Fruit fly (Drosophila melanogaster) whole organism, embryonic: ENCODE data around the gene Sec13.
A peak's percentile ranks its signal among the peaks of the same experiment; 100 is the strongest.

Source experiments
- Awh ChIP-seq: fragments of 200-800 bp; sonication (Bioruptor generic); IDR thresholded peaks from 2 replicates; pipeline ENCODE4, ENCODE4 v1.3.6; 2022; ENCODE audit warnings: missing biosample characterization, missing genetic modification characterization
- CG10654 ChIP-seq: fragments of 200-800 bp; sonication (Bioruptor generic); optimal IDR thresholded peaks from 2 replicates; lab custom pipeline; 2016; ENCODE audit warnings: missing biosample characterization, missing genetic modification characterization
- CG11398 ChIP-seq: fragments of 200-800 bp; sonication (Bioruptor generic); optimal IDR thresholded peaks from 2 replicates; lab custom pipeline; 2016; ENCODE audit warnings: missing biosample characterization, missing genetic modification characterization
- CG11504 ChIP-seq: fragments of 200-800 bp; sonication (Bioruptor generic); optimal IDR thresholded peaks from 3 replicates; lab custom pipeline; 2019; ENCODE audit warnings: missing biosample characterization, mild to moderate bottlenecking, missing genetic modification characterization, moderate library complexity
- CG12769 ChIP-seq: fragments of 200-800 bp; sonication (Bioruptor generic); optimal IDR thresholded peaks from 2 replicates; lab custom pipeline; 2019; ENCODE audit warnings: missing biosample characterization, mild to moderate bottlenecking, missing genetic modification characterization, moderate library complexity
- CG14860 ChIP-seq: fragments of 200-800 bp; sonication (Bioruptor generic); IDR thresholded peaks from 3 replicates; pipeline ENCODE4 v1.3.6; 2022; ENCODE audit warnings: missing biosample characterization, missing genetic modification characterization; ENCODE audit not compliant: partially characterized antibody
- CG15011 ChIP-seq: fragments of 200-800 bp; sonication (Bioruptor generic); optimal IDR thresholded peaks from 3 replicates; lab custom pipeline; 2018; ENCODE audit warnings: missing biosample characterization, mild to moderate bottlenecking, missing genetic modification characterization
- CG15601 ChIP-seq: fragments of 200-800 bp; sonication (Bioruptor generic); optimal IDR thresholded peaks from 3 replicates; lab custom pipeline; 2019; ENCODE audit warnings: missing biosample characterization, mild to moderate bottlenecking, missing genetic modification characterization, moderate library complexity
- CG16815 ChIP-seq: fragments of 200-800 bp; sonication (Bioruptor generic); optimal IDR thresholded peaks from 3 replicates; lab custom pipeline; 2017; ENCODE audit warnings: missing biosample characterization, mild to moderate bottlenecking, missing genetic modification characterization
- CG16863 ChIP-seq: fragments of 200-800 bp; sonication (Bioruptor generic); optimal IDR thresholded peaks from 3 replicates; lab custom pipeline; 2016; ENCODE audit warnings: missing biosample characterization, missing genetic modification characterization
- CG17186 ChIP-seq: fragments of 200-800 bp; sonication (Bioruptor generic); optimal IDR thresholded peaks from 3 replicates; lab custom pipeline; 2017; ENCODE audit warnings: missing biosample characterization, missing genetic modification reagents, missing genetic modification characterization
- CG17829 ChIP-seq: fragments of 200-800 bp; optimal IDR thresholded peaks from 2 replicates; lab custom pipeline; 2019; ENCODE audit warnings: missing biosample characterization, mild to moderate bottlenecking, missing genetic modification characterization, moderate library complexity
- CG18599 ChIP-seq: fragments of 200-800 bp; sonication (Bioruptor generic); optimal IDR thresholded peaks from 3 replicates; lab custom pipeline; 2017; ENCODE audit warnings: missing biosample characterization, missing genetic modification characterization, mild to moderate bottlenecking, moderate library complexity, missing genetic modification reagents
- CG2120 ChIP-seq: fragments of 200-800 bp; sonication (Bioruptor generic); optimal IDR thresholded peaks from 3 replicates; lab custom pipeline; 2016; ENCODE audit warnings: missing biosample characterization, missing genetic modification characterization
- CG3726 ChIP-seq: fragments of 200-800 bp; sonication (Bioruptor generic); IDR thresholded peaks from 3 replicates; pipeline ENCODE4, ENCODE4 v1.3.6; 2022; ENCODE audit warnings: missing biosample characterization, missing genetic modification characterization
- CG5245 ChIP-seq: fragments of 200-800 bp; sonication (Bioruptor generic); optimal IDR thresholded peaks from 3 replicates; lab custom pipeline; 2016; ENCODE audit warnings: missing biosample characterization, missing genetic modification characterization
- CG5953 ChIP-seq: fragments of 200-800 bp; sonication (Bioruptor generic); IDR thresholded peaks from 2 replicates; pipeline ENCODE4 v1.3.6; 2022; ENCODE audit warnings: missing biosample characterization, missing genetic modification characterization
- CG6254 ChIP-seq: fragments of 200-800 bp; sonication (Bioruptor generic); optimal IDR thresholded peaks from 3 replicates; lab custom pipeline; 2017; ENCODE audit warnings: mild to moderate bottlenecking, missing biosample characterization, missing genetic modification reagents, missing genetic modification characterization
- CG7372 ChIP-seq: fragments of 200-800 bp; sonication (Bioruptor generic); IDR thresholded peaks from 2 replicates; pipeline ENCODE4 v1.3.6; 2022; ENCODE audit warnings: missing biosample characterization, missing genetic modification characterization
- CG9437 ChIP-seq: fragments of 200-800 bp; sonication (Bioruptor generic); optimal IDR thresholded peaks from 2 replicates; lab custom pipeline; 2018; ENCODE audit warnings: missing biosample characterization, mild to moderate bottlenecking, missing genetic modification characterization
- Dfd ChIP-seq, 2 experiments: fragments of >200 bp; optimal IDR thresholded peaks; 2 replicates each; lab custom pipeline; 2017; ENCODE audit warnings: missing biosample characterization in 2 of 2, missing genetic modification characterization in 2 of 2
- Drgx ChIP-seq: fragments of 200-800 bp; sonication (Bioruptor generic); IDR thresholded peaks from 2 replicates; pipeline ENCODE4 v1.3.6; 2022; ENCODE audit warnings: missing biosample characterization, missing genetic modification characterization
- E2f2 ChIP-seq: fragments of 200-800 bp; sonication (Bioruptor generic); IDR thresholded peaks from 2 replicates; pipeline ENCODE4 v1.3.6; 2022; ENCODE audit warnings: missing biosample characterization, missing genetic modification characterization
- Elba2 ChIP-seq: fragments of 200-800 bp; sonication (Bioruptor generic); optimal IDR thresholded peaks from 3 replicates; lab custom pipeline; 2016; ENCODE audit warnings: missing biosample characterization, missing genetic modification characterization
- Fer3 ChIP-seq: fragments of 200-800 bp; sonication (Bioruptor generic); optimal IDR thresholded peaks from 2 replicates; lab custom pipeline; 2018; ENCODE audit warnings: missing biosample characterization, mild to moderate bottlenecking, missing genetic modification characterization, moderate library complexity
- H15 ChIP-seq: fragments of 200-800 bp; sonication (Bioruptor generic); IDR thresholded peaks from 3 replicates; pipeline ENCODE4 v1.3.6; 2022; ENCODE audit warnings: missing biosample characterization, missing genetic modification characterization
- HLH54F ChIP-seq: fragments of 200-800 bp; sonication (Bioruptor generic); optimal IDR thresholded peaks from 3 replicates; lab custom pipeline; 2016; ENCODE audit warnings: missing biosample characterization, missing genetic modification characterization
- Hr39 ChIP-seq: fragments of >200 bp; optimal IDR thresholded peaks from 2 replicates; lab custom pipeline; 2017
- Hsf ChIP-seq: fragments of 200-800 bp; sonication (Bioruptor generic); optimal IDR thresholded peaks from 3 replicates; lab custom pipeline; 2016; ENCODE audit warnings: missing biosample characterization, missing genetic modification characterization
- Trl ChIP-seq, 3 experiments: fragments of >200 bp in 2 of 3; fragments of 200-800 bp in 1 of 3; sonication (Bioruptor generic) in 1 of 3; optimal IDR thresholded peaks; 2 replicates in 1 of 3; 3 replicates in 2 of 3; lab custom pipeline; 2016 to 2017; ENCODE audit warnings: missing biosample characterization in 1 of 3, missing genetic modification characterization in 1 of 3
- YL-1 ChIP-seq: fragments of 200-800 bp; sonication (Bioruptor generic); optimal IDR thresholded peaks from 3 replicates; lab custom pipeline; 2017; ENCODE audit warnings: missing biosample characterization, mild to moderate bottlenecking, missing genetic modification characterization
- ac ChIP-seq: fragments of 200-800 bp; sonication (Bioruptor generic); optimal IDR thresholded peaks from 3 replicates; lab custom pipeline; 2017; ENCODE audit warnings: missing biosample characterization, mild to moderate bottlenecking, missing genetic modification characterization
- bowl ChIP-seq: fragments of 200-800 bp; sonication (Bioruptor generic); IDR thresholded peaks from 2 replicates; pipeline ENCODE4 v1.3.6; 2022; ENCODE audit warnings: missing biosample characterization, missing genetic modification characterization
- br ChIP-seq: fragments of >200 bp; optimal IDR thresholded peaks from 2 replicates; lab custom pipeline; 2017
- corto ChIP-seq: fragments of 200-800 bp; sonication (Bioruptor generic); optimal IDR thresholded peaks from 2 replicates; lab custom pipeline; 2016; ENCODE audit warnings: missing biosample characterization, mild to moderate bottlenecking, missing genetic modification characterization, moderate library complexity
- dimm ChIP-seq: fragments of 200-800 bp; sonication (Bioruptor generic); IDR thresholded peaks from 2 replicates; pipeline ENCODE4 v1.3.6; 2022; ENCODE audit warnings: missing biosample characterization, missing genetic modification characterization
- emc ChIP-seq: fragments of 200-800 bp; sonication (Bioruptor generic); optimal IDR thresholded peaks from 2 replicates; lab custom pipeline; 2016; ENCODE audit warnings: missing biosample characterization, missing genetic modification characterization
- grn ChIP-seq: fragments of 200-800 bp; sonication (Bioruptor generic); optimal IDR thresholded peaks from 3 replicates; lab custom pipeline; 2017; ENCODE audit warnings: missing biosample characterization, missing genetic modification characterization
- gro ChIP-seq: fragments of 200-800 bp; sonication (Bioruptor generic); optimal IDR thresholded peaks from 2 replicates; lab custom pipeline; 2016; ENCODE audit warnings: missing biosample characterization, missing genetic modification characterization
- hbn ChIP-seq: fragments of 200-800 bp; sonication (Bioruptor generic); IDR thresholded peaks from 2 replicates; pipeline ENCODE4 v1.3.6; 2022; ENCODE audit warnings: missing biosample characterization, missing genetic modification characterization; ENCODE audit not compliant: partially characterized antibody
- hkb ChIP-seq, 2 experiments: fragments of 200-800 bp in 1 of 2; fragments of >200 bp in 1 of 2; sonication (Bioruptor generic) in 1 of 2; IDR thresholded peaks in 1 of 2; optimal IDR thresholded peaks in 1 of 2; 2 replicates each; pipeline versions ENCODE4 v1.3.6 to Lab custom; 2017 to 2022; ENCODE audit warnings: missing biosample characterization in 1 of 2, missing genetic modification characterization in 1 of 2
- hth ChIP-seq: fragments of >200 bp; optimal IDR thresholded peaks from 2 replicates; lab custom pipeline; 2017; ENCODE audit warnings: inconsistent platforms
- org-1 ChIP-seq: fragments of 200-800 bp; sonication (Bioruptor generic); optimal IDR thresholded peaks from 2 replicates; lab custom pipeline; 2017; ENCODE audit warnings: missing biosample characterization, missing genetic modification characterization
- pzg ChIP-seq: fragments of 200-800 bp; sonication (Bioruptor generic); optimal IDR thresholded peaks from 3 replicates; lab custom pipeline; 2018; ENCODE audit warnings: missing biosample characterization, mild to moderate bottlenecking, missing genetic modification characterization, moderate library complexity
- scrt ChIP-seq: fragments of 200-800 bp; sonication (Bioruptor generic); optimal IDR thresholded peaks from 2 replicates; lab custom pipeline; 2018; ENCODE audit warnings: missing biosample characterization, mild to moderate bottlenecking, missing genetic modification characterization, moderate library complexity
- tll ChIP-seq, 2 experiments: fragments of 200-800 bp in 1 of 2; fragments of >200 bp in 1 of 2; sonication (Bioruptor generic) in 1 of 2; optimal IDR thresholded peaks; 2 replicates each; lab custom pipeline; 2017 to 2019; ENCODE audit warnings: missing biosample characterization in 2 of 2, missing genetic modification characterization in 2 of 2, mild to moderate bottlenecking in 1 of 2, moderate library complexity in 1 of 2
- trh ChIP-seq: fragments of 200-800 bp; sonication (Bioruptor generic); optimal IDR thresholded peaks from 2 replicates; lab custom pipeline; 2016; ENCODE audit warnings: missing biosample characterization, missing genetic modification characterization
- tup ChIP-seq: fragments of 200-800 bp; sonication (Bioruptor generic); optimal IDR thresholded peaks from 2 replicates; lab custom pipeline; 2016; ENCODE audit warnings: missing biosample characterization, mild to moderate bottlenecking, missing genetic modification characterization, moderate library complexity
- wek ChIP-seq: fragments of 200-800 bp; sonication (Bioruptor generic); optimal IDR thresholded peaks from 3 replicates; lab custom pipeline; 2018; ENCODE audit warnings: missing biosample characterization, mild to moderate bottlenecking, missing genetic modification characterization, moderate library complexity
- wor ChIP-seq: fragments of 200-800 bp; sonication (Bioruptor generic); IDR thresholded peaks from 2 replicates; pipeline ENCODE4 v1.3.6; 2022; ENCODE audit warnings: missing biosample characterization, missing genetic modification characterization
- z ChIP-seq: fragments of 200-800 bp; sonication (Bioruptor generic); IDR thresholded peaks from 3 replicates; pipeline ENCODE4 v1.3.6; 2022; ENCODE audit warnings: missing biosample characterization, missing genetic modification characterization

The Sec13 gene

DNA sequence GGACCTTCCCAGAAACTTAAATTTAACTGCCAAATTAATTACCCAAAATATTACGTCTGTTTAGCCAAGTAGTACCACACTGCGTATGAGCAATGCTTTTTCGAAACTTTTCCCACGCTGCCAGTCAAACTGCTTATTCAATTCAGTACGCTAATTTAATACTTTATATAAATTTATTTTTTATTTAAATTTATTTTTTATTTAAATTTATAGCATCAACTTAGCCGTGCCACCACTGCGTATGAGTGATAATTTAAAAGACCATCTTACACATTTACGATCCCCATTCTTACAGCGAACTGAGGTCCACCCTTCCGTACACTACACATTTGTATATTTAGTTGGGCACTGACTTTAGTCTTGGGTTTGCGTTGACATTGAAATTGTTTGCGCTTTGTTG, 20.5 kb upstream of the Sec13 start (continued):
- TF ChIP-seq Awh (GFP tag; lab: Robert Waterston, UW) (no peak), CG2120 (peak; percentile 75), CG18599 (GFP tag; lab: Kevin White, UChicago) (peak; percentile 94), CG15601 (tag; lab: Kevin White, UChicago) (peak; percentile 5), CG16863 (GFP tag; lab: Kevin White, UChicago) (no peak), CG5245 (GFP tag; lab: Kevin White, UChicago) (no peak), CG16815 (GFP tag; lab: Kevin White, UChicago) (peak; percentile 37), Hsf (no peak), CG6254 (GFP tag; lab: Kevin White, UChicago) (peak; percentile 37), wor (GFP tag; lab: Robert Waterston, UW) (no peak), corto (no peak), Elba2 (no peak), CG5953 (GFP tag; lab: Robert Waterston, UW) (no peak), bowl (GFP tag; lab: Robert Waterston, UW) (no peak; the same call in 1 of the 2 replicates), CG14860 (GFP tag; lab: Robert Waterston, UW) (no peak), tll (GFP tag; optimal IDR thresholded peaks at IDR 0.05; lab: Kevin White, UChicago) (no peak), YL-1 (GFP tag; lab: Kevin White, UChicago) (peak; percentile 18), org-1 (GFP tag; lab: Kevin White, UChicago) (peak; percentile 60), HLH54F (GFP tag; lab: Kevin White, UChicago) (no peak), dimm (GFP tag; lab: Robert Waterston, UW) (no peak), H15 (GFP tag; lab: Robert Waterston, UW) (0 out of 3 replicates have a peak, but pooled peaks have one; percentile 20), tup (GFP tag; lab: Kevin White, UChicago) (peak; percentile 64), pzg (GFP tag; lab: Kevin White, UChicago) (peak; percentile 2), gro (GFP tag; lab: Kevin White, UChicago) (no peak), ac (GFP tag; lab: Kevin White, UChicago) (peak; percentile 12), z (GFP tag; lab: Robert Waterston, UW) (no peak), grn (GFP tag; lab: Kevin White, UChicago) (peak; percentile 10), CG10654 (GFP tag; lab: Kevin White, UChicago) (peak; percentile 64), trh (GFP tag; lab: Kevin White, UChicago) (peak; percentile 7), CG15011 (GFP tag; lab: Kevin White, UChicago) (peak; percentile 61), CG17186 (GFP tag; lab: Kevin White, UChicago) (no peak), Trl (optimal IDR thresholded peaks at IDR 0.05; lab: Kevin White, UChicago) (no peak), Trl (GFP tag; optimal IDR thresholded peaks at IDR 0.05; lab: Kevin White, UChicago) (no peak), hbn (GFP tag; lab: Robert Waterston, UW) (no peak), CG17829 (tag; lab: Kevin White, UChicago) (peak; percentile 59), E2f2 (GFP tag; lab: Robert Waterston, UW) (peak; percentile 45; the same call in 1 of the 2 replicates), CG12769 (tag; lab: Kevin White, UChicago) (no peak), CG11504 (tag; lab: Kevin White, UChicago) (peak; percentile 85), scrt (GFP tag; lab: Kevin White, UChicago) (peak; percentile 87), emc (GFP tag; lab: Kevin White, UChicago) (no peak), CG11398 (GFP tag; lab: Kevin White, UChicago) (no peak), wek (GFP tag; lab: Kevin White, UChicago) (no peak), CG9437 (peak; percentile 77), CG7372 (GFP tag; lab: Robert Waterston, UW) (peak; percentile 85), hkb (optimal IDR thresholded peaks at IDR 0.05; lab: Kevin White, UChicago) (no peak), hkb (GFP tag; IDR thresholded peaks at IDR 0.05; lab: Robert Waterston, UW) (peak; percentile 61), CG3726 (GFP tag; lab: Robert Waterston, UW) (0 out of 3 replicates have a peak, but pooled peaks have one; percentile 57), Hr39 (lab: Kevin White, UChicago) (no peak), Fer3 (tag; lab: Kevin White, UChicago) (peak; percentile 83), hth (lab: Kevin White, UChicago) (no peak), br (lab: Kevin White, UChicago) (no peak), Drgx (peak; percentile 51), Dfd (GFP tag; optimal IDR thresholded peaks at IDR 0.05; lab: Kevin White, UChicago) (no peak)
